Worm (Caenorhabditis elegans): ENCODE results near the gene C49C3.11.

Gene C49C3.11

ce11 chrIV:17316398-17316797, 27.2 kb upstream of the C49C3.11 start, which contains the start of gene C49C3.20:
Gene C49C3.20 (minus strand): TSS chrIV:17316498.
- no peak for TF ChIP-seq lsy-12 (tag; optimal IDR thresholded peaks at IDR 0.05)

- TF ChIP-seq hmg-11 (tag; optimal IDR thresholded peaks at IDR 0.05), result no peak
- TF ChIP-seq elt-2 (tag; optimal IDR thresholded peaks at IDR 0.05), result peak; percentile 70
- no peak for TF ChIP-seq ztf-11 (tag; optimal IDR thresholded peaks at IDR 0.05)
- TF ChIP-seq nfya-1 (tag; optimal IDR thresholded peaks at IDR 0.05; ENCODE audit: insufficient read depth), result no peak
- TF ChIP-seq pqm-1 (tag; optimal IDR thresholded peaks at IDR 0.05), result peak; percentile 20
These were observed 23.1 kb upstream of the C49C3.11 start, which contains the start of gene C49C3.4 for ce11 chrIV:17320445-17320844. Gene C49C3.4 (plus strand): TSS chrIV:17320795.

DNA sequence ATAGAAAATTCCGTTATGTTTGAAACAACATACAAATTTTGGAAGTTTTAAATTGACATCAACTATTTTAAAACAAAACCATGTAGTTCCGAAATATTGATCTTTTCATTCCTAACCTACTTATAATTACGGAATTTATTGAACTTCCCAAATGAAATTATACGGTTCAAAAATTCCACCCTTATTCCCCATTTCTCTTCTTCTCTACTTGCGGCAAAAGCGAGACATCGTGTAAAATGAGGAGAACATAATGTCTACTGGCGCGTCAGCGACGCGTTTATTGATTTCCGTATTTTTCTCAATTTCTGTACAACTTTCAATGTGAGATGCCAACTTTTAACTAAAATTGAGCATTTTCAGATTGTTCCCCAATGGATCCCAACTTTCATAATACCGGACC, 14.7 kb upstream of the C49C3.11 start, which contains the start of gene ceh-88:
Gene ceh-88, plus strand, starts transcription at position 355 of the 400 bp plus-strand sequence.
- TF ChIP-seq elt-2 (tag; optimal IDR thresholded peaks at IDR 0.05), result peak; percentile 13
- peak; percentile 4 for TF ChIP-seq sea-2 (GFP tag; optimal IDR thresholded peaks at IDR 0.05)
- TF ChIP-seq egl-27 (tag; optimal IDR thresholded peaks at IDR 0.05), result no peak
- peak; percentile 25 for TF ChIP-seq ceh-28 (tag; optimal IDR thresholded peaks at IDR 0.05)
- TF ChIP-seq fkh-2 (tag; optimal IDR thresholded peaks at IDR 0.05), result no peak
- TF ChIP-seq aly-2 (tag; optimal IDR thresholded peaks at IDR 0.05), result no peak
- no peak for TF ChIP-seq ceh-9 (tag; optimal IDR thresholded peaks at IDR 0.05)
- peak; percentile 45 for TF ChIP-seq ama-1 (optimal IDR thresholded peaks at IDR 0.05)
- no peak for TF ChIP-seq nhr-11 (tag; optimal IDR thresholded peaks at IDR 0.05)
- TF ChIP-seq fos-1 (tag; optimal IDR thresholded peaks at IDR 0.05), result no peak
- peak; percentile 17 for TF ChIP-seq pha-4 (tag; optimal IDR thresholded peaks at IDR 0.05)
- peak; percentile 36 for TF ChIP-seq hmg-11 (tag; optimal IDR thresholded peaks at IDR 0.05)

DNA sequence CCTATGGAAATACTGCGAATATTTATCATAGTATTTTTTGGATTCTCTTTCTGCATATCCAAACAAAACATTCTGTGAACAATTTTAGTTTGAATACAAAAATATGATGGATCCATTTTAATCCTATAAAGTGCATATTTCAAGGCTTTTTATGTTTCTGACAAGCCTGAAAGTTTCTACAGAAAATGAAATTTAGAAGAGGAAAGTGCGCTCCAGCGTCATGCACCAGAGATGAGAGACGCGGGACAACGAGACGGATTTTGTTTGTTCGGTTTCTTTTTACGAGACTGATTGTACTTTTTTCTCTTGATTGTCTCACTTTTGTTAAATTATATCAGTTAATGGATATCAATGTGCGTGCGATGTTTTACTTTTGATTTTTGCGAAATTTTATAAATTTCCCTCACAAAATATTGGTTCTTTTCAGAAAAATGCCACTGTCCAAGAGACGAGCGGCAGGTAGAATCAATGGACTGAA, 12.4 kb upstream of the C49C3.11 start, which contains the start of gene C49C3.6:
Gene C49C3.6, plus strand, starts transcription at position 428 of the 478 bp plus-strand sequence.
- peak; percentile 56 for TF ChIP-seq hmg-11 (tag; optimal IDR thresholded peaks at IDR 0.05)
- no peak for TF ChIP-seq elt-1 (tag; optimal IDR thresholded peaks at IDR 0.05)
- TF ChIP-seq ama-1 (optimal IDR thresholded peaks at IDR 0.05), result no peak
- TF ChIP-seq nhr-67 (tag; optimal IDR thresholded peaks at IDR 0.05), result no peak
- peak; percentile 33 for TF ChIP-seq pha-4 (tag; optimal IDR thresholded peaks at IDR 0.05)
- TF ChIP-seq pqm-1 (tag; optimal IDR thresholded peaks at IDR 0.05), result no peak
- no peak for TF ChIP-seq snpc-4 (tag; optimal IDR thresholded peaks at IDR 0.05)
- TF ChIP-seq nfya-1 (tag; optimal IDR thresholded peaks at IDR 0.05; ENCODE audit: insufficient read depth), result peak; percentile 49
- TF ChIP-seq elt-2 (tag; optimal IDR thresholded peaks at IDR 0.05), result no peak
- no peak for TF ChIP-seq nhr-43 (tag; optimal IDR thresholded peaks at IDR 0.05; ENCODE audit: poor library complexity, severe bottlenecking)
- TF ChIP-seq skn-1 (tag; optimal IDR thresholded peaks at IDR 0.05), result no peak
- TF ChIP-seq lin-15B (tag; optimal IDR thresholded peaks at IDR 0.05), result peak; percentile 49
- no peak for TF ChIP-seq aly-2 (tag; optimal IDR thresholded peaks at IDR 0.05)
- TF ChIP-seq mdl-1 (tag; optimal IDR thresholded peaks at IDR 0.05), result no peak
- no peak for TF ChIP-seq tbx-2 (tag; optimal IDR thresholded peaks at IDR 0.05)
- no peak for TF ChIP-seq nhr-76 (tag; optimal IDR thresholded peaks at IDR 0.05)
- no peak for TF ChIP-seq ceh-9 (tag; optimal IDR thresholded peaks at IDR 0.05)
- TF ChIP-seq ceh-16 (tag; optimal IDR thresholded peaks at IDR 0.05), result no peak
- TF ChIP-seq fos-1 (tag; optimal IDR thresholded peaks at IDR 0.05), result no peak
- no peak for TF ChIP-seq elt-3 (tag; optimal IDR thresholded peaks at IDR 0.05)
- no peak for TF ChIP-seq sea-2 (GFP tag; optimal IDR thresholded peaks at IDR 0.05)
- TF ChIP-seq jun-1 (tag; optimal IDR thresholded peaks at IDR 0.05), result no peak
- no peak for TF ChIP-seq nhr-11 (tag; optimal IDR thresholded peaks at IDR 0.05)
- no peak for TF ChIP-seq nhr-12 (tag; optimal IDR thresholded peaks at IDR 0.05)
- no peak for TF ChIP-seq nhr-237 (tag; optimal IDR thresholded peaks at IDR 0.05)

DNA sequence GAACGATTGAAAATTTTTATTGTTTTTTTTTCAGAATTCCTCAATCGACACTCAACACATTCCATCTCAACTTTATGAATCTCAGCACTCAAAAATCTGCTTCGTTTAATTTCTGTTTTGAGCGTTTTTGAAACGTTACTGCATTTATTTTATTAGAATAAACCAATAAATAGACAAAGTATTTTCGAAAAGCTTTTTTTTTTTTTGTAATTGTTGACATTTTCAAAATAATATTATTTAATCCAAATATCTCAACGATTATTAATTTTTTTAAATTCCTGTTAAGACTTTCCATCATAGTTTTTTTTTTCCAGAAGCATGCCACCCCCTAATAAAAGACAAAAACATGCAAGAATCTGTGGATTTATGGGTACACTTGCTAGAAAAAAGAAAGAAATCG, 11.3 kb upstream of the C49C3.11 start, which contains the start of gene C49C3.7:
Gene C49C3.7, plus strand, starts transcription at position 301 of the 400 bp plus-strand sequence.
- TF ChIP-seq ceh-82 (tag; optimal IDR thresholded peaks at IDR 0.05) (no peak), ceh-9 (tag; optimal IDR thresholded peaks at IDR 0.05) (no peak), nhr-67 (tag; optimal IDR thresholded peaks at IDR 0.05) (no peak), nhr-11 (tag; optimal IDR thresholded peaks at IDR 0.05) (no peak), ama-1 (optimal IDR thresholded peaks at IDR 0.05) (no peak), elt-1 (tag; optimal IDR thresholded peaks at IDR 0.05) (no peak), fos-1 (tag; optimal IDR thresholded peaks at IDR 0.05) (no peak), fkh-10 (GFP tag; optimal IDR thresholded peaks at IDR 0.05) (no peak), hmg-11 (tag; optimal IDR thresholded peaks at IDR 0.05) (no peak), ztf-11 (tag; optimal IDR thresholded peaks at IDR 0.05) (no peak), pha-4 (tag; optimal IDR thresholded peaks at IDR 0.05) (no peak), nhr-12 (tag; optimal IDR thresholded peaks at IDR 0.05) (no peak), mml-1 (tag; optimal IDR thresholded peaks at IDR 0.05) (no peak), skn-1 (tag; optimal IDR thresholded peaks at IDR 0.05) (no peak), elt-3 (tag; optimal IDR thresholded peaks at IDR 0.05) (no peak)

All from whole organism, L3 larva.